Fruit fly (Drosophila melanogaster): ENCODE results near the gene CG14963.

CG14963 gene

dm6 chr3L:3161968-3162367, 10.4 kb downstream of the CG14963 start, which contains the start of gene rasp (continued):
- TF ChIP-seq CG17802 (tag; optimal IDR thresholded peaks at IDR 0.05), result no peak
- no peak for TF ChIP-seq CG4707 (GFP tag; optimal IDR thresholded peaks at IDR 0.05)
- TF ChIP-seq Med (GFP tag), result peak; percentile 44
- TF ChIP-seq pita (GFP tag; optimal IDR thresholded peaks at IDR 0.05), result no peak
- TF ChIP-seq CG8478 (optimal IDR thresholded peaks at IDR 0.05), result no peak
- no peak for TF ChIP-seq zf30C (GFP tag; optimal IDR thresholded peaks at IDR 0.05)
- no peak for TF ChIP-seq crol (GFP tag; IDR thresholded peaks at IDR 0.05)
- no peak for TF ChIP-seq CG10274 (GFP tag; optimal IDR thresholded peaks at IDR 0.05)
- TF ChIP-seq CG2129 (GFP tag; IDR thresholded peaks at IDR 0.05; ENCODE audit: partially characterized antibody), result peak; percentile 47
- no peak for TF ChIP-seq cad (GFP tag; optimal IDR thresholded peaks at IDR 0.05)
- no peak for TF ChIP-seq ewg (GFP tag; optimal IDR thresholded peaks at IDR 0.05)
- TF ChIP-seq Tbp (GFP tag; optimal IDR thresholded peaks at IDR 0.05), result no peak
- TF ChIP-seq CG31365 (tag; optimal IDR thresholded peaks at IDR 0.05), result no peak
- TF ChIP-seq CG11560 (tag; IDR thresholded peaks at IDR 0.05), result no peak
- no peak for TF ChIP-seq Atf-2 (GFP tag; optimal IDR thresholded peaks at IDR 0.05)
- 0 out of 3 replicates have a peak, but pooled peaks have one; percentile 35 for TF ChIP-seq CG16813 (GFP tag; IDR thresholded peaks at IDR 0.05; ENCODE audit: partially characterized antibody)
- TF ChIP-seq Mrtf (GFP tag; IDR thresholded peaks at IDR 0.05), result no peak
- TF ChIP-seq mirr (GFP tag; optimal IDR thresholded peaks at IDR 0.05), result no peak
- no peak for TF ChIP-seq Abd-B (GFP tag; optimal IDR thresholded peaks at IDR 0.05)
- no peak for TF ChIP-seq CG10209 (GFP tag; optimal IDR thresholded peaks at IDR 0.05)
- no peak for TF ChIP-seq CG32532 (GFP tag; IDR thresholded peaks at IDR 0.05)
- peak; percentile 34 for TF ChIP-seq nerfin-1 (tag; optimal IDR thresholded peaks at IDR 0.05)
- no peak for TF ChIP-seq Hand (GFP tag; optimal IDR thresholded peaks at IDR 0.05)
- TF ChIP-seq Ets65A (GFP tag), result no peak
- TF ChIP-seq D19A (tag; optimal IDR thresholded peaks at IDR 0.05), result no peak
- no peak for TF ChIP-seq Ada2b (GFP tag; IDR thresholded peaks at IDR 0.05)
- no peak for TF ChIP-seq Oaz (GFP tag; IDR thresholded peaks at IDR 0.05)
- TF ChIP-seq nau (GFP tag; optimal IDR thresholded peaks at IDR 0.05), result no peak
- no peak for TF ChIP-seq lola (GFP tag; optimal IDR thresholded peaks at IDR 0.05)
- TF ChIP-seq BEAF-32 (GFP tag; optimal IDR thresholded peaks at IDR 0.05), result peak; percentile 63
- TF ChIP-seq ab (GFP tag; optimal IDR thresholded peaks at IDR 0.05), result no peak
- TF ChIP-seq CG7987 (GFP tag; optimal IDR thresholded peaks at IDR 0.05), result no peak
- TF ChIP-seq CG15479 (GFP tag; optimal IDR thresholded peaks at IDR 0.05), result no peak
- TF ChIP-seq CG18599 (GFP tag; optimal IDR thresholded peaks at IDR 0.05), result no peak
- no peak for TF ChIP-seq wor (GFP tag; IDR thresholded peaks at IDR 0.05)
- TF ChIP-seq CG4328 (GFP tag; optimal IDR thresholded peaks at IDR 0.05), result no peak
- TF ChIP-seq CG14965 (GFP tag; optimal IDR thresholded peaks at IDR 0.05; ENCODE audit: borderline replicate concordance), result no peak
- TF ChIP-seq CG12155 (GFP tag; optimal IDR thresholded peaks at IDR 0.05), result no peak
- no peak for TF ChIP-seq Hr39 (optimal IDR thresholded peaks at IDR 0.05)
- peak; percentile 48 for TF ChIP-seq amos (GFP tag; IDR thresholded peaks at IDR 0.05; ENCODE audit: partially characterized antibody)
- TF ChIP-seq sisA (GFP tag; IDR thresholded peaks at IDR 0.05), result no peak
- TF ChIP-seq CG4404 (GFP tag; IDR thresholded peaks at IDR 0.05), result no peak
- TF ChIP-seq CG13296 (GFP tag; optimal IDR thresholded peaks at IDR 0.05), result no peak
- no peak for TF ChIP-seq CG2712 (tag; optimal IDR thresholded peaks at IDR 0.05)
- peak; percentile 33 for TF ChIP-seq stwl (tag; optimal IDR thresholded peaks at IDR 0.05)
- TF ChIP-seq CG15514 (GFP tag; optimal IDR thresholded peaks at IDR 0.05), result peak; percentile 42
- TF ChIP-seq wek (GFP tag; optimal IDR thresholded peaks at IDR 0.05), result no peak
- no peak for TF ChIP-seq phol (tag; optimal IDR thresholded peaks at IDR 0.05)
- no peak for TF ChIP-seq CG3407 (GFP tag; optimal IDR thresholded peaks at IDR 0.05)
- no peak for TF ChIP-seq CG17829 (tag; optimal IDR thresholded peaks at IDR 0.05)
- TF ChIP-seq CG31224 (GFP tag; IDR thresholded peaks at IDR 0.05), result no peak
